Fruit fly (Drosophila melanogaster): ENCODE measurements around the gene CG17734.
A peak's percentile ranks its signal among the peaks of the same experiment; 100 is the strongest.

CG17734 gene

dm6 chr3R:11231705-11232261, 12.0 kb downstream of the CG17734 start, which contains the start of the genes CG17187 and Dph3 (continued):
- TF ChIP-seq CG6765 (GFP tag; optimal IDR thresholded peaks at IDR 0.05) (no peak), jing (GFP tag; optimal IDR thresholded peaks at IDR 0.05) (no peak), CG8478 (optimal IDR thresholded peaks at IDR 0.05) (no peak), CG1024 (GFP tag; IDR thresholded peaks at IDR 0.05) (no peak), CG4617 (GFP tag; optimal IDR thresholded peaks at IDR 0.05; ENCODE audit: borderline replicate concordance) (peak; percentile 14), pum (GFP tag; optimal IDR thresholded peaks at IDR 0.05) (no peak), CG14710 (tag; optimal IDR thresholded peaks at IDR 0.05) (peak; percentile 5), CG10147 (GFP tag; optimal IDR thresholded peaks at IDR 0.05) (no peak), lov (optimal IDR thresholded peaks at IDR 0.05) (no peak), lov (GFP tag; IDR thresholded peaks at IDR 0.05) (no peak), chinmo (GFP tag; IDR thresholded peaks at IDR 0.05; ENCODE audit: partially characterized antibody) (no peak), ewg (GFP tag; optimal IDR thresholded peaks at IDR 0.05) (no peak), onecut (GFP tag; IDR thresholded peaks at IDR 0.05) (no peak), CG17359 (tag; optimal IDR thresholded peaks at IDR 0.05) (no peak), insv (GFP tag; optimal IDR thresholded peaks at IDR 0.05) (no peak), zen2 (GFP tag; IDR thresholded peaks at IDR 0.05; ENCODE audit: partially characterized antibody) (no peak), Opbp (GFP tag; IDR thresholded peaks at IDR 0.05; ENCODE audit: partially characterized antibody) (no peak), BEAF-32 (GFP tag; optimal IDR thresholded peaks at IDR 0.05) (peak; percentile 13), trem (tag; optimal IDR thresholded peaks at IDR 0.05) (peak; percentile 98), ttk (GFP tag; IDR thresholded peaks at IDR 0.05) (no peak), NK7.1 (GFP tag; optimal IDR thresholded peaks at IDR 0.05) (no peak), NfI (GFP tag; optimal IDR thresholded peaks at IDR 0.05) (no peak), ATbp (GFP tag; optimal IDR thresholded peaks at IDR 0.05) (no peak), CG12769 (tag; optimal IDR thresholded peaks at IDR 0.05) (no peak), CG14965 (GFP tag; optimal IDR thresholded peaks at IDR 0.05; ENCODE audit: borderline replicate concordance) (no peak), YL-1 (GFP tag; optimal IDR thresholded peaks at IDR 0.05) (peak; percentile 36), Sin3A (optimal IDR thresholded peaks at IDR 0.05) (peak; percentile 14), Xbp1 (GFP tag; optimal IDR thresholded peaks at IDR 0.05) (no peak), Sry-β (GFP tag; optimal IDR thresholded peaks at IDR 0.05) (no peak), gro (GFP tag; optimal IDR thresholded peaks at IDR 0.05) (no peak), CG10431 (GFP tag; optimal IDR thresholded peaks at IDR 0.05) (no peak), amos (GFP tag; IDR thresholded peaks at IDR 0.05; ENCODE audit: partially characterized antibody) (no peak), CG8924 (tag; optimal IDR thresholded peaks at IDR 0.05) (peak; percentile 19), CG15601 (tag; optimal IDR thresholded peaks at IDR 0.05) (no peak), CG2889 (GFP tag; IDR thresholded peaks at IDR 0.05) (no peak), CG11723 (GFP tag; optimal IDR thresholded peaks at IDR 0.05) (no peak), tio (GFP tag; optimal IDR thresholded peaks at IDR 0.05) (no peak), CG14667 (GFP tag; IDR thresholded peaks at IDR 0.05) (no peak), CG18011 (GFP tag; optimal IDR thresholded peaks at IDR 0.05) (no peak), Bgb (GFP tag; IDR thresholded peaks at IDR 0.05; ENCODE audit: partially characterized antibody) (no peak), GATAe (GFP tag; conservative IDR thresholded peaks at IDR 0.05) (no peak), CG11247 (GFP tag; IDR thresholded peaks at IDR 0.05) (no peak), pzg (GFP tag; optimal IDR thresholded peaks at IDR 0.05) (peak; percentile 40), pros (GFP tag; optimal IDR thresholded peaks at IDR 0.05) (no peak), cas (GFP tag; IDR thresholded peaks at IDR 0.05) (no peak), D (optimal IDR thresholded peaks at IDR 0.05) (no peak), D (GFP tag; optimal IDR thresholded peaks at IDR 0.05) (no peak), HmgZ (tag; optimal IDR thresholded peaks at IDR 0.05) (peak; percentile 3), nau (GFP tag; optimal IDR thresholded peaks at IDR 0.05) (no peak), CG10543 (GFP tag; optimal IDR thresholded peaks at IDR 0.05) (no peak), salm (tag; optimal IDR thresholded peaks at IDR 0.05) (no peak)
